Worm (Caenorhabditis elegans) whole organism, mixed stage, embryonic: ENCODE data around the gene nhr-262.
"Not testable (repeated sequence)": the region's sequence is repeated elsewhere in the genome, so short reads cannot be mapped to it uniquely, and the experiment has no call there.

Experiments
- elt-3 ChIP-seq: fragments of 150-350 bp; optimal IDR thresholded peaks from 2 replicates; lab custom pipeline; 2014; ENCODE audit warnings: missing biosample characterization, missing genetic modification characterization
- lsy-2 ChIP-seq: fragments of 150-350 bp; optimal IDR thresholded peaks from 2 replicates; lab custom pipeline; 2014; ENCODE audit warnings: missing biosample characterization, missing genetic modification characterization
- nhr-28 ChIP-seq: fragments of 150-350 bp; optimal IDR thresholded peaks from 2 replicates; lab custom pipeline; 2014; ENCODE audit warnings: missing biosample characterization, missing genetic modification characterization
- nhr-76 ChIP-seq: sonication (generic microtip); optimal IDR thresholded peaks from 2 replicates; lab custom pipeline; 2017; ENCODE audit warnings: missing biosample characterization, missing genetic modification characterization
- pha-4 ChIP-seq: fragments of 150-350 bp; optimal IDR thresholded peaks from 2 replicates; lab custom pipeline; 2018; ENCODE audit warnings: missing biosample characterization, missing genetic modification reagents, missing genetic modification characterization
- unc-120 ChIP-seq: sonication (generic microtip); optimal IDR thresholded peaks from 2 replicates; lab custom pipeline; 2017; ENCODE audit warnings: missing genetic modification characterization, missing compliant biosample characterization; ENCODE audit not compliant: poor library complexity, severe bottlenecking
- unc-62 ChIP-seq: fragments of 150-350 bp; optimal IDR thresholded peaks from 2 replicates; lab custom pipeline; 2014; ENCODE audit warnings: missing biosample characterization, missing genetic modification reagents, missing genetic modification characterization

ce11 chrV:16948011-16948410 lies 43.3 kb downstream of the nhr-262 start, which contains the start of gene fbxa-112:
- TF ChIP-seq lsy-2 (tag; lab: Kevin White, UChicago); nhr-76 (tag; lab: Kevin White, UChicago); unc-62 (GFP tag; lab: Kevin White, UChicago); elt-3; unc-120 (tag; lab: Kevin White, UChicago); pha-4 (tag; lab: Kevin White, UChicago); nhr-28 (tag; lab: Kevin White, UChicago): not testable (repeated sequence)
